Fruit fly (Drosophila melanogaster): ENCODE data around the gene knrl.

knrl gene

DNA sequence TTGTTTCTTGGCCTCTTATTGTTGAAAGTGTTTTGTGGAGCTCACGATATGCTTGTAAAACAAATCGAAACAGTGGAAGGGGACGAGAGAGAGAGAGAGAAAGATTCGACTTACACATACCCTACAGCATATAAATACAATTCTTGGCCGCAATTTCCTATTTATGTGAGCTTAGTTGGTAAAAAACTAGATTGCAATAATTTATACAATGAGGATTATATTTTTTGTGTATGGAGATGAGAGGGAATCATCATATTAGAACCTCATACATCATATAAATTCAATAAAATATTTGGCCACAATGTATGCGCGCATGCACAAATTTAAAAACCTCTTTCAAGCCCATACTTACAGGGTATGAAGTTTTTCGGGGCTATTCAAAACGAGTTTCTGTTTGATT, 10.1 kb upstream of the knrl start (continued):
- TF ChIP-seq cad (GFP tag; optimal IDR thresholded peaks at IDR 0.05) (no peak), CG8388 (GFP tag; optimal IDR thresholded peaks at IDR 0.05) (peak; percentile 47), tup (GFP tag; optimal IDR thresholded peaks at IDR 0.05) (no peak), amos (GFP tag; IDR thresholded peaks at IDR 0.05; ENCODE audit: partially characterized antibody) (no peak), ato (GFP tag; IDR thresholded peaks at IDR 0.05; ENCODE audit: partially characterized antibody) (no peak), Dref (GFP tag; IDR thresholded peaks at IDR 0.05) (no peak), tio (GFP tag; optimal IDR thresholded peaks at IDR 0.05) (peak; percentile 24), CG15269 (tag; optimal IDR thresholded peaks at IDR 0.05) (peak; percentile 25), sd (tag; optimal IDR thresholded peaks at IDR 0.05) (no peak), otp (GFP tag; IDR thresholded peaks at IDR 0.05) (no peak), Hr39 (optimal IDR thresholded peaks at IDR 0.05) (no peak), CG9817 (tag; optimal IDR thresholded peaks at IDR 0.05) (no peak), row (GFP tag; IDR thresholded peaks at IDR 0.05) (peak; percentile 77), CG4424 (GFP tag; optimal IDR thresholded peaks at IDR 0.05) (peak; percentile 55), twi (tag; optimal IDR thresholded peaks at IDR 0.05) (peak; percentile 23), bbx (GFP tag; IDR thresholded peaks at IDR 0.05; ENCODE audit: partially characterized antibody) (no peak), crol (GFP tag; IDR thresholded peaks at IDR 0.05) (no peak), gsb-n (tag; optimal IDR thresholded peaks at IDR 0.05) (peak; percentile 60), gfzf (GFP tag; optimal IDR thresholded peaks at IDR 0.05) (no peak), Trl (optimal IDR thresholded peaks at IDR 0.05) (no peak), Trl (GFP tag; optimal IDR thresholded peaks at IDR 0.05) (peak; percentile 28), sna (GFP tag; IDR thresholded peaks at IDR 0.05; ENCODE audit: partially characterized antibody) (no peak), CG3163 (GFP tag; optimal IDR thresholded peaks at IDR 0.05) (no peak), schlank (tag; optimal IDR thresholded peaks at IDR 0.05) (no peak), CG14667 (GFP tag; IDR thresholded peaks at IDR 0.05) (no peak), odd (GFP tag; optimal IDR thresholded peaks at IDR 0.05) (no peak), lola (GFP tag; optimal IDR thresholded peaks at IDR 0.05) (peak in 1 of 3 experiments; percentile 72), CG2129 (GFP tag; IDR thresholded peaks at IDR 0.05; ENCODE audit: partially characterized antibody) (no peak), D19B (GFP tag; optimal IDR thresholded peaks at IDR 0.05) (peak; percentile 77), Awh (GFP tag; IDR thresholded peaks at IDR 0.05) (no peak), CG8478 (optimal IDR thresholded peaks at IDR 0.05) (no peak), CG7271 (tag; optimal IDR thresholded peaks at IDR 0.05) (no peak), CG17829 (tag; optimal IDR thresholded peaks at IDR 0.05) (peak; percentile 61), CG7839 (tag; optimal IDR thresholded peaks at IDR 0.05) (peak; percentile 57), MTF-1 (GFP tag; optimal IDR thresholded peaks at IDR 0.05; ENCODE audit: borderline replicate concordance) (no peak), CG17359 (tag; optimal IDR thresholded peaks at IDR 0.05) (peak; percentile 24), CG31441 (GFP tag; IDR thresholded peaks at IDR 0.05) (peak; percentile 68), CG15073 (GFP tag; optimal IDR thresholded peaks at IDR 0.05) (no peak), CG14860 (GFP tag; IDR thresholded peaks at IDR 0.05; ENCODE audit: partially characterized antibody) (no peak), Lim3 (GFP tag; IDR thresholded peaks at IDR 0.05) (no peak), CG8359 (GFP tag; optimal IDR thresholded peaks at IDR 0.05; ENCODE audit: borderline replicate concordance) (no peak), fd3F (GFP tag; optimal IDR thresholded peaks at IDR 0.05) (no peak), grau (tag; optimal IDR thresholded peaks at IDR 0.05) (peak; percentile 48), Antp (GFP tag; optimal IDR thresholded peaks at IDR 0.05) (peak; percentile 17), CG7745 (tag; optimal IDR thresholded peaks at IDR 0.05) (no peak), klu (GFP tag; IDR thresholded peaks at IDR 0.05) (no peak), chinmo (GFP tag; IDR thresholded peaks at IDR 0.05; ENCODE audit: partially characterized antibody) (no peak), so (GFP tag; IDR thresholded peaks at IDR 0.05) (0 out of 3 replicates have a peak, but pooled peaks have one; percentile 51), seq (GFP tag; IDR thresholded peaks at IDR 0.05) (peak; percentile 16; the same call in 1 of the 2 replicates), Usf (GFP tag; optimal IDR thresholded peaks at IDR 0.05) (no peak), bcd (GFP tag; optimal IDR thresholded peaks at IDR 0.05) (no peak)

Data from whole organism, embryonic.